Fruit fly (Drosophila melanogaster): Measurements from ENCODE around the gene CG2656.

Gene CG2656

dm6 chr3R:7144245-7144904, at the start of gene CG2656, which contains the start of gene CG14610:
Gene CG2656, plus strand, starts transcription at chr3R:7144724.
Gene CG14610, minus strand, starts transcription at chr3R:7144295.
- TF ChIP-seq CG17801 (GFP tag; optimal IDR thresholded peaks at IDR 0.05; ENCODE audit: partially characterized antibody), result peak; percentile 56

- no peak for TF ChIP-seq CG17801 (GFP tag; optimal IDR thresholded peaks at IDR 0.05; ENCODE audit: partially characterized antibody)
These were observed 41.4 kb upstream of the CG2656 start for dm6 chr3R:7102853-7103833.

- TF ChIP-seq CG17801 (GFP tag; optimal IDR thresholded peaks at IDR 0.05; ENCODE audit: partially characterized antibody), result no peak
These were observed 40.2 kb upstream of the CG2656 start for dm6 chr3R:7104308-7104707.

dm6 chr3R:7105503-7106164, 38.9 kb upstream of the CG2656 start:
- no peak for TF ChIP-seq CG17801 (GFP tag; optimal IDR thresholded peaks at IDR 0.05; ENCODE audit: partially characterized antibody)

- TF ChIP-seq CG17801 (GFP tag; optimal IDR thresholded peaks at IDR 0.05; ENCODE audit: partially characterized antibody), result no peak
These were observed 36.6 kb upstream of the CG2656 start for dm6 chr3R:7107713-7108588.

- peak; percentile 96 for TF ChIP-seq CG17801 (GFP tag; optimal IDR thresholded peaks at IDR 0.05; ENCODE audit: partially characterized antibody)
These were observed 35.8 kb upstream of the CG2656 start for dm6 chr3R:7108589-7109312.

dm6 chr3R:7109760-7110303, 34.7 kb upstream of the CG2656 start:
- no peak for TF ChIP-seq CG17801 (GFP tag; optimal IDR thresholded peaks at IDR 0.05; ENCODE audit: partially characterized antibody)

dm6 chr3R:7111206-7111858, 33.2 kb upstream of the CG2656 start:
- TF ChIP-seq CG17801 (GFP tag; optimal IDR thresholded peaks at IDR 0.05; ENCODE audit: partially characterized antibody), result no peak

- no peak for TF ChIP-seq CG17801 (GFP tag; optimal IDR thresholded peaks at IDR 0.05; ENCODE audit: partially characterized antibody)
These were observed 31.5 kb upstream of the CG2656 start for dm6 chr3R:7112977-7113376.

- TF ChIP-seq CG17801 (GFP tag; optimal IDR thresholded peaks at IDR 0.05; ENCODE audit: partially characterized antibody), result no peak
These were observed 28.0 kb upstream of the CG2656 start for dm6 chr3R:7116511-7116910.

dm6 chr3R:7117590-7117989, 26.9 kb upstream of the CG2656 start, which contains the start of gene Mlp84B:
Gene Mlp84B, minus strand, starts transcription at chr3R:7117732.
- TF ChIP-seq CG17801 (GFP tag; optimal IDR thresholded peaks at IDR 0.05; ENCODE audit: partially characterized antibody), result no peak

- no peak for TF ChIP-seq CG17801 (GFP tag; optimal IDR thresholded peaks at IDR 0.05; ENCODE audit: partially characterized antibody)
These were observed 22.1 kb upstream of the CG2656 start for dm6 chr3R:7122172-7123072.

All from ovary, adult (tissue).